Fruit fly (Drosophila melanogaster) whole organism, embryonic: ENCODE measurements around the gene Syt1.
A peak's percentile ranks its signal among the peaks of the same experiment; 100 is the strongest.

Experiments used
- BtbVII ChIP-seq: fragments of 200-800 bp; sonication (Bioruptor generic); optimal IDR thresholded peaks from 3 replicates; lab custom pipeline; 2017; ENCODE audit warnings: missing biosample characterization, mild to moderate bottlenecking, missing genetic modification characterization
- CG12219 ChIP-seq: fragments of 200-800 bp; sonication (Bioruptor generic); optimal IDR thresholded peaks from 3 replicates; lab custom pipeline; 2018; ENCODE audit warnings: missing biosample characterization, mild to moderate bottlenecking, missing genetic modification characterization
- CG12659 ChIP-seq: fragments of 200-800 bp; sonication (Bioruptor generic); optimal IDR thresholded peaks from 3 replicates; lab custom pipeline; 2017; ENCODE audit warnings: mild to moderate bottlenecking, missing biosample characterization, missing genetic modification reagents, missing genetic modification characterization
- CG12942 ChIP-seq: fragments of 200-800 bp; sonication (Bioruptor generic); optimal IDR thresholded peaks from 3 replicates; lab custom pipeline; 2016; ENCODE audit warnings: missing biosample characterization, missing genetic modification characterization
- CG13775 ChIP-seq: fragments of 200-800 bp; sonication (Bioruptor generic); optimal IDR thresholded peaks from 3 replicates; lab custom pipeline; 2017; ENCODE audit warnings: missing biosample characterization, mild to moderate bottlenecking, missing genetic modification characterization
- CG13894 ChIP-seq: fragments of 200-800 bp; sonication (Bioruptor generic); optimal IDR thresholded peaks from 3 replicates; lab custom pipeline; 2018; ENCODE audit warnings: missing biosample characterization, mild to moderate bottlenecking, missing genetic modification characterization, moderate library complexity
- CG15269 ChIP-seq: fragments of 200-800 bp; sonication (Bioruptor generic); optimal IDR thresholded peaks from 2 replicates; lab custom pipeline; 2018; ENCODE audit warnings: missing biosample characterization, mild to moderate bottlenecking, missing genetic modification characterization, moderate library complexity
- CG15601 ChIP-seq: fragments of 200-800 bp; sonication (Bioruptor generic); optimal IDR thresholded peaks from 3 replicates; lab custom pipeline; 2019; ENCODE audit warnings: missing biosample characterization, mild to moderate bottlenecking, missing genetic modification characterization, moderate library complexity
- CG16863 ChIP-seq: fragments of 200-800 bp; sonication (Bioruptor generic); optimal IDR thresholded peaks from 3 replicates; lab custom pipeline; 2016; ENCODE audit warnings: missing biosample characterization, missing genetic modification characterization
- CG17361 ChIP-seq: fragments of 200-800 bp; sonication (Bioruptor generic); IDR thresholded peaks from 3 replicates; pipeline ENCODE4 v1.3.6; 2022; ENCODE audit warnings: missing biosample characterization, missing genetic modification characterization
- CG17612 ChIP-seq: fragments of 200-800 bp; sonication (Bioruptor generic); IDR thresholded peaks from 2 replicates; pipeline ENCODE4 v1.3.6; 2022; ENCODE audit warnings: missing biosample characterization, missing genetic modification characterization
- CG30403 ChIP-seq: fragments of 200-800 bp; sonication (Bioruptor generic); optimal IDR thresholded peaks from 3 replicates; lab custom pipeline; 2016; ENCODE audit warnings: missing biosample characterization, missing genetic modification characterization
- CG3281 ChIP-seq: fragments of 200-800 bp; sonication (Bioruptor generic); optimal IDR thresholded peaks from 3 replicates; lab custom pipeline; 2017; ENCODE audit warnings: missing biosample characterization, mild to moderate bottlenecking, missing genetic modification characterization
- CG4328 ChIP-seq: fragments of 200-800 bp; sonication (Bioruptor generic); optimal IDR thresholded peaks from 3 replicates; lab custom pipeline; 2017; ENCODE audit warnings: missing biosample characterization, missing genetic modification reagents, missing genetic modification characterization
- CG4820 ChIP-seq: fragments of 200-800 bp; sonication (Bioruptor generic); optimal IDR thresholded peaks from 3 replicates; lab custom pipeline; 2016; ENCODE audit warnings: missing biosample characterization, missing genetic modification characterization
- CG8359 ChIP-seq: fragments of 200-800 bp; sonication (Bioruptor generic); optimal IDR thresholded peaks from 2 replicates; lab custom pipeline; 2017; ENCODE audit warnings: missing biosample characterization, mild to moderate bottlenecking, missing genetic modification characterization, borderline replicate concordance
- CG9797 ChIP-seq: fragments of 200-800 bp; sonication (Bioruptor generic); optimal IDR thresholded peaks from 3 replicates; lab custom pipeline; 2018; ENCODE audit warnings: missing biosample characterization, mild to moderate bottlenecking, missing genetic modification characterization
- CG9817 ChIP-seq: fragments of 200-800 bp; sonication (Bioruptor generic); optimal IDR thresholded peaks from 2 replicates; lab custom pipeline; 2018; ENCODE audit warnings: missing biosample characterization, mild to moderate bottlenecking, missing genetic modification characterization, moderate library complexity
- Camta ChIP-seq: fragments of 200-800 bp; sonication (Bioruptor generic); optimal IDR thresholded peaks from 2 replicates; lab custom pipeline; 2016; ENCODE audit warnings: missing biosample characterization, missing genetic modification characterization
- Dbx ChIP-seq: fragments of 200-800 bp; sonication (Bioruptor generic); IDR thresholded peaks from 3 replicates; pipeline ENCODE4 v1.3.6; 2022; ENCODE audit warnings: missing biosample characterization, missing genetic modification characterization
- Dek ChIP-seq: fragments of 200-800 bp; sonication (Bioruptor generic); optimal IDR thresholded peaks from 3 replicates; lab custom pipeline; 2019; ENCODE audit warnings: missing biosample characterization, mild to moderate bottlenecking, missing genetic modification characterization, moderate library complexity
- Doc2 ChIP-seq: fragments of 200-800 bp; sonication (Bioruptor generic); IDR thresholded peaks from 2 replicates; pipeline ENCODE4 v1.3.6; 2022; ENCODE audit warnings: missing biosample characterization, missing genetic modification characterization
- HLH3B ChIP-seq: fragments of 200-800 bp; sonication (Bioruptor generic); IDR thresholded peaks from 2 replicates; pipeline ENCODE4 v1.3.6; 2022; ENCODE audit warnings: missing biosample characterization, missing genetic modification characterization
- Hr78 ChIP-seq, 2 experiments: fragments of 200-800 bp in 1 of 2; fragments of >200 bp in 1 of 2; sonication (Bioruptor generic) in 1 of 2; optimal IDR thresholded peaks; 2 replicates each; lab custom pipeline; 2017 to 2019; ENCODE audit warnings: missing biosample characterization in 2 of 2, missing genetic modification characterization in 2 of 2, mild to moderate bottlenecking in 1 of 2, moderate library complexity in 1 of 2
- Lpt ChIP-seq: fragments of >200 bp; optimal IDR thresholded peaks from 2 replicates; lab custom pipeline; 2018; ENCODE audit warnings: missing biosample characterization, missing genetic modification characterization
- MTF-1 ChIP-seq: fragments of 200-800 bp; sonication (Bioruptor generic); optimal IDR thresholded peaks from 2 replicates; lab custom pipeline; 2018; ENCODE audit warnings: missing biosample characterization, mild to moderate bottlenecking, missing genetic modification characterization, borderline replicate concordance
- Nf-YC ChIP-seq: fragments of 200-800 bp; optimal IDR thresholded peaks from 3 replicates; lab custom pipeline; 2019; ENCODE audit warnings: missing biosample characterization, mild to moderate bottlenecking, missing genetic modification characterization, moderate library complexity
- Poxn ChIP-seq: fragments of 200-800 bp; sonication (Bioruptor generic); IDR thresholded peaks from 2 replicates; pipeline ENCODE4 v1.3.6; 2022; ENCODE audit warnings: missing biosample characterization, missing genetic modification characterization
- Sox100B ChIP-seq: fragments of 200-800 bp; sonication (Bioruptor generic); optimal IDR thresholded peaks from 3 replicates; lab custom pipeline; 2018; ENCODE audit warnings: missing biosample characterization, mild to moderate bottlenecking, missing genetic modification characterization
- Vsx1 ChIP-seq: fragments of 200-800 bp; sonication (Bioruptor generic); optimal IDR thresholded peaks from 2 replicates; lab custom pipeline; 2017; ENCODE audit warnings: missing biosample characterization, mild to moderate bottlenecking, missing genetic modification characterization, missing genetic modification reagents
- Xrp1 ChIP-seq: fragments of 200-800 bp; sonication (Bioruptor generic); IDR thresholded peaks from 2 replicates; pipeline ENCODE4 v1.3.6; 2022; ENCODE audit warnings: missing biosample characterization, missing genetic modification characterization
- az2 ChIP-seq: fragments of 200-800 bp; sonication (Bioruptor generic); optimal IDR thresholded peaks from 3 replicates; lab custom pipeline; 2016; ENCODE audit warnings: missing biosample characterization, missing genetic modification characterization
- cas ChIP-seq: fragments of 200-800 bp; sonication (Bioruptor generic); IDR thresholded peaks from 2 replicates; pipeline ENCODE4 v1.3.6; 2022; ENCODE audit warnings: missing biosample characterization, missing genetic modification characterization
- dati ChIP-seq: fragments of 200-800 bp; sonication (Bioruptor generic); IDR thresholded peaks from 2 replicates; pipeline ENCODE4 v1.3.6; 2022; ENCODE audit warnings: missing biosample characterization, missing genetic modification characterization
- esg ChIP-seq: fragments of 200-800 bp; sonication (Bioruptor generic); conservative IDR thresholded peaks from 2 replicates; pipeline ENCODE4 v1.3.6; 2022; ENCODE audit warnings: missing biosample characterization, missing genetic modification characterization
- exex ChIP-seq: fragments of 200-800 bp; sonication (Bioruptor generic); optimal IDR thresholded peaks from 4 replicates; lab custom pipeline; 2018; ENCODE audit warnings: missing biosample characterization, mild to moderate bottlenecking, missing genetic modification characterization, moderate library complexity
- ftz-f1 ChIP-seq: fragments of 200-800 bp; sonication (Bioruptor generic); optimal IDR thresholded peaks from 2 replicates; lab custom pipeline; 2016; ENCODE audit warnings: missing biosample characterization, missing genetic modification characterization
- grn ChIP-seq: fragments of 200-800 bp; sonication (Bioruptor generic); optimal IDR thresholded peaks from 3 replicates; lab custom pipeline; 2017; ENCODE audit warnings: missing biosample characterization, missing genetic modification characterization
- gro ChIP-seq: fragments of 200-800 bp; sonication (Bioruptor generic); optimal IDR thresholded peaks from 2 replicates; lab custom pipeline; 2016; ENCODE audit warnings: missing biosample characterization, missing genetic modification characterization
- gsb-n ChIP-seq: fragments of 200-800 bp; sonication (Bioruptor generic); optimal IDR thresholded peaks from 3 replicates; lab custom pipeline; 2018; ENCODE audit warnings: missing biosample characterization, mild to moderate bottlenecking, missing genetic modification characterization
- hth ChIP-seq: fragments of >200 bp; optimal IDR thresholded peaks from 2 replicates; lab custom pipeline; 2017; ENCODE audit warnings: inconsistent platforms
- knrl ChIP-seq: fragments of 200-800 bp; sonication (Bioruptor generic); IDR thresholded peaks from 3 replicates; pipeline ENCODE4 v1.3.6; 2022; ENCODE audit warnings: missing biosample characterization, missing genetic modification characterization; ENCODE audit not compliant: partially characterized antibody
- lilli ChIP-seq: fragments of 200-800 bp; sonication (Bioruptor generic); optimal IDR thresholded peaks from 3 replicates; lab custom pipeline; 2016; ENCODE audit warnings: missing biosample characterization, missing genetic modification characterization
- mam ChIP-seq: fragments of 200-800 bp; sonication (Bioruptor generic); optimal IDR thresholded peaks from 3 replicates; lab custom pipeline; 2016; ENCODE audit warnings: missing biosample characterization, missing genetic modification characterization
- nau ChIP-seq: fragments of 200-800 bp; sonication (Bioruptor generic); optimal IDR thresholded peaks from 3 replicates; lab custom pipeline; 2017; ENCODE audit warnings: missing biosample characterization, mild to moderate bottlenecking, missing genetic modification characterization, missing genetic modification reagents
- p53 ChIP-seq: fragments of 200-800 bp; sonication (Bioruptor generic); optimal IDR thresholded peaks from 2 replicates; lab custom pipeline; 2016; ENCODE audit warnings: missing biosample characterization, missing genetic modification characterization
- sd ChIP-seq: fragments of 200-800 bp; sonication (Bioruptor generic); optimal IDR thresholded peaks from 3 replicates; lab custom pipeline; 2018; ENCODE audit warnings: missing biosample characterization, mild to moderate bottlenecking, missing genetic modification characterization, moderate library complexity
- tap ChIP-seq: fragments of 200-800 bp; optimal IDR thresholded peaks from 3 replicates; lab custom pipeline; 2019; ENCODE audit warnings: missing biosample characterization, mild to moderate bottlenecking, missing genetic modification characterization, moderate library complexity
- tgo ChIP-seq: fragments of 200-800 bp; sonication (Bioruptor generic); IDR thresholded peaks from 3 replicates; pipeline ENCODE4 v1.3.6; 2022; ENCODE audit warnings: missing biosample characterization, missing genetic modification characterization
- tx ChIP-seq: fragments of 200-800 bp; sonication (Bioruptor generic); optimal IDR thresholded peaks from 2 replicates; lab custom pipeline; 2016; ENCODE audit warnings: missing biosample characterization, missing genetic modification characterization
- vnd ChIP-seq: fragments of 200-800 bp; sonication (Bioruptor generic); IDR thresholded peaks from 3 replicates; pipeline ENCODE4 v1.3.6; 2022; ENCODE audit warnings: missing biosample characterization, missing genetic modification characterization; ENCODE audit not compliant: partially characterized antibody
- z ChIP-seq: fragments of 200-800 bp; sonication (Bioruptor generic); IDR thresholded peaks from 3 replicates; pipeline ENCODE4 v1.3.6; 2022; ENCODE audit warnings: missing biosample characterization, missing genetic modification characterization

Syt1 gene

dm6 chr2L:2723100-2723499, 76.7 kb downstream of the Syt1 start (continued):
- no peak for TF ChIP-seq CG12942 (GFP tag; lab: Kevin White, UChicago)
- TF ChIP-seq gro (GFP tag; lab: Kevin White, UChicago) = no peak
- TF ChIP-seq CG4328 = no peak
- TF ChIP-seq CG15269 (tag; lab: Kevin White, UChicago) = peak; percentile 26
- no peak for TF ChIP-seq CG4820
- TF ChIP-seq Nf-YC (tag; lab: Kevin White, UChicago) = no peak
- no peak for TF ChIP-seq Doc2 (GFP tag; lab: Robert Waterston, UW)
- no peak for TF ChIP-seq sd (tag; lab: Kevin White, UChicago)
- TF ChIP-seq Sox100B (GFP tag; lab: Kevin White, UChicago) = no peak
- TF ChIP-seq CG12659 (GFP tag; lab: Kevin White, UChicago) = peak; percentile 14
- no peak for TF ChIP-seq az2
- TF ChIP-seq Camta (GFP tag; lab: Kevin White, UChicago) = no peak
- no peak for TF ChIP-seq p53 (GFP tag; lab: Kevin White, UChicago)
- TF ChIP-seq vnd (GFP tag; lab: Robert Waterston, UW) = no peak
- TF ChIP-seq Dbx = 0 out of 3 replicates have a peak, but pooled peaks have one; percentile 31
- TF ChIP-seq CG13775 (GFP tag; lab: Kevin White, UChicago) = no peak
- TF ChIP-seq CG17612 = no peak
- TF ChIP-seq Xrp1 (GFP tag; lab: Robert Waterston, UW) = no peak
- no peak for TF ChIP-seq HLH3B
- TF ChIP-seq CG3281 (GFP tag; lab: Kevin White, UChicago) = no peak
- no peak for TF ChIP-seq CG9797
- no peak for TF ChIP-seq exex (tag; lab: Kevin White, UChicago)
- TF ChIP-seq esg (GFP tag; lab: Robert Waterston, UW) = no peak
- TF ChIP-seq tx (GFP tag; lab: Kevin White, UChicago) = no peak
- TF ChIP-seq Hr78 (GFP tag; optimal IDR thresholded peaks at IDR 0.05; lab: Kevin White, UChicago) = no peak
- TF ChIP-seq CG8359 (GFP tag; lab: Kevin White, UChicago) = no peak
- TF ChIP-seq Vsx1 (GFP tag; lab: Kevin White, UChicago) = no peak
- TF ChIP-seq Lpt (GFP tag; lab: Kevin White, UChicago) = no peak
- TF ChIP-seq CG13894 (tag; lab: Kevin White, UChicago) = no peak
- no peak for TF ChIP-seq knrl
- no peak for TF ChIP-seq cas (GFP tag; lab: Robert Waterston, UW)
- no peak for TF ChIP-seq dati (GFP tag; lab: Robert Waterston, UW)
- no peak for TF ChIP-seq hth
- TF ChIP-seq tap (tag; lab: Kevin White, UChicago) = no peak
- no peak for TF ChIP-seq CG12219 (GFP tag; lab: Kevin White, UChicago)
- no peak for TF ChIP-seq grn (GFP tag; lab: Kevin White, UChicago)
- TF ChIP-seq CG17361 = no peak
- no peak for TF ChIP-seq CG16863
- TF ChIP-seq CG15601 (tag; lab: Kevin White, UChicago) = no peak
- TF ChIP-seq gsb-n (tag; lab: Kevin White, UChicago) = no peak
- TF ChIP-seq nau (GFP tag; lab: Kevin White, UChicago) = no peak
- TF ChIP-seq Dek (tag; lab: Kevin White, UChicago) = no peak
- no peak for TF ChIP-seq ftz-f1 (GFP tag; lab: Kevin White, UChicago)
- TF ChIP-seq CG30403 (GFP tag; lab: Kevin White, UChicago) = peak; percentile 17
- no peak for TF ChIP-seq BtbVII
- peak; percentile 32 for TF ChIP-seq lilli (GFP tag; lab: Kevin White, UChicago)
- no peak for TF ChIP-seq MTF-1
- no peak for TF ChIP-seq Poxn
- TF ChIP-seq mam = peak; percentile 31
- TF ChIP-seq z (GFP tag; lab: Robert Waterston, UW) = no peak
- no peak for TF ChIP-seq CG9817 (tag; lab: Kevin White, UChicago)
- peak; percentile 36; the same call in 1 of the 3 replicates for TF ChIP-seq tgo (GFP tag; lab: Robert Waterston, UW)
